Worm (Caenorhabditis elegans): ENCODE data around the gene R02F2.10.

- TF ChIP-seq med-1 (GFP tag; optimal IDR thresholded peaks at IDR 0.05; ENCODE audit: insufficient read depth) (no peak), ztf-29 (GFP tag; IDR thresholded peaks at IDR 0.05) (no peak), ref-1 (GFP tag; conservative IDR thresholded peaks at IDR 0.05) (no peak), flt-1 (GFP tag; IDR thresholded peaks at IDR 0.05) (no peak), ztf-23 (GFP tag; IDR thresholded peaks at IDR 0.05) (no peak), tab-1 (GFP tag; IDR thresholded peaks at IDR 0.05) (no peak), klf-2 (GFP tag; conservative IDR thresholded peaks at IDR 0.05) (no peak), cog-1 (tag; optimal IDR thresholded peaks at IDR 0.05) (no peak)
Measured at ce11 chrIII:5517423-5517822, 39.3 kb downstream of the R02F2.10 start, which contains the start of gene nekl-4.
